Worm (Caenorhabditis elegans) whole organism, L1 larva: Measurements from ENCODE around the gene W01A11.7.

Experiments
- C34B4.2 ChIP-seq: sonication (generic microtip); optimal IDR thresholded peaks from 2 replicates; lab custom pipeline; 2017; ENCODE audit warnings: mild to moderate bottlenecking, missing genetic modification characterization, missing compliant biosample characterization
- F16B12.6 ChIP-seq: fragments of 150-350 bp; optimal IDR thresholded peaks from 2 replicates; lab custom pipeline; 2014; ENCODE audit warnings: missing biosample characterization, missing genetic modification characterization
- blmp-1 ChIP-seq: fragments of 150-350 bp; optimal IDR thresholded peaks from 2 replicates; lab custom pipeline; 2014; ENCODE audit warnings: missing biosample characterization, missing genetic modification characterization
- ceh-8 ChIP-seq: fragments of 200-800 bp; sonication (Bioruptor generic); optimal IDR thresholded peaks from 2 replicates; lab custom pipeline; 2018; ENCODE audit warnings: mild to moderate bottlenecking, missing genetic modification characterization, moderate library complexity, missing compliant biosample characterization
- dpl-1 ChIP-seq, 3 experiments: fragments of 150-350 bp in 2 of 3; sonication (generic microtip) in 1 of 3; optimal IDR thresholded peaks; 2 replicates each; lab custom pipeline; 2014 to 2017; ENCODE audit warnings: missing biosample characterization in 3 of 3, missing genetic modification characterization in 3 of 3, missing genetic modification reagents in 3 of 3
- elt-2 ChIP-seq: sonication (generic microtip); optimal IDR thresholded peaks from 2 replicates; lab custom pipeline; 2016; ENCODE audit warnings: missing genetic modification characterization, mild to moderate bottlenecking, inconsistent platforms, missing compliant biosample characterization, missing genetic modification reagents
- elt-3 ChIP-seq, 6 experiments: fragments of 150-350 bp in 1 of 6; sonication (generic microtip); optimal IDR thresholded peaks; 2 replicates each; lab custom pipeline; 2017 to 2018; ENCODE audit warnings: missing biosample characterization in 6 of 6, missing genetic modification characterization in 6 of 6, inconsistent platforms in 1 of 6
- ets-5 ChIP-seq: fragments of 200-800 bp; sonication (Bioruptor generic); IDR thresholded peaks from 2 replicates; pipeline ENCODE4 v1.3.6; 2022; ENCODE audit warnings: missing genetic modification characterization, missing compliant biosample characterization
- fkh-8 ChIP-seq: sonication (generic microtip); optimal IDR thresholded peaks from 2 replicates; lab custom pipeline; 2016; ENCODE audit warnings: mild to moderate bottlenecking, missing genetic modification characterization, missing compliant biosample characterization
- hlh-4 ChIP-seq: sonication (generic microtip); optimal IDR thresholded peaks from 2 replicates; lab custom pipeline; 2016; ENCODE audit warnings: mild to moderate bottlenecking, missing genetic modification characterization, missing compliant biosample characterization
- irx-1 ChIP-seq: sonication (generic microtip); optimal IDR thresholded peaks from 2 replicates; lab custom pipeline; 2016; ENCODE audit warnings: missing genetic modification characterization, missing compliant biosample characterization
- isw-1 ChIP-seq: fragments of 200-800 bp; sonication (Bioruptor generic); IDR thresholded peaks from 2 replicates; pipeline ENCODE4 v1.3.6; 2022; ENCODE audit warnings: missing genetic modification characterization, missing compliant biosample characterization
- lin-14 ChIP-seq: fragments of 200-800 bp; sonication (Bioruptor generic); optimal IDR thresholded peaks from 2 replicates; lab custom pipeline; 2018; ENCODE audit warnings: mild to moderate bottlenecking, missing genetic modification characterization, moderate library complexity, missing compliant biosample characterization
- lin-15B ChIP-seq: fragments of 150-350 bp; sonication (generic microtip); optimal IDR thresholded peaks from 3 replicates; lab custom pipeline; 2014; ENCODE audit warnings: missing biosample characterization, missing genetic modification characterization
- lin-35 ChIP-seq, 2 experiments: fragments of 150-350 bp; optimal IDR thresholded peaks; 2 replicates each; lab custom pipeline; 2014; ENCODE audit warnings: missing biosample characterization in 2 of 2, missing genetic modification characterization in 2 of 2, missing genetic modification reagents in 2 of 2
- lin-39 ChIP-seq: fragments of 150-350 bp; optimal IDR thresholded peaks from 2 replicates; lab custom pipeline; 2014; ENCODE audit warnings: missing biosample characterization, missing genetic modification reagents, missing genetic modification characterization
- lir-3 ChIP-seq: sonication (generic microtip); optimal IDR thresholded peaks from 2 replicates; lab custom pipeline; 2016; ENCODE audit warnings: mild to moderate bottlenecking, missing genetic modification characterization, moderate library complexity, missing compliant biosample characterization; ENCODE audit not compliant: poor library complexity
- lsy-2 ChIP-seq, 2 experiments: fragments of 150-350 bp; optimal IDR thresholded peaks; 2 replicates each; lab custom pipeline; 2014; ENCODE audit warnings: missing biosample characterization in 2 of 2, missing genetic modification characterization in 2 of 2
- nhr-11 ChIP-seq: fragments of 150-350 bp; optimal IDR thresholded peaks from 2 replicates; lab custom pipeline; 2014; ENCODE audit warnings: missing biosample characterization, missing genetic modification characterization
- nhr-19 ChIP-seq: fragments of 200-800 bp; sonication (Bioruptor generic); conservative IDR thresholded peaks from 2 replicates; pipeline ENCODE4 v1.3.6; 2022; ENCODE audit warnings: missing genetic modification characterization, missing compliant biosample characterization
- nhr-20 ChIP-seq: sonication (generic microtip); optimal IDR thresholded peaks from 2 replicates; lab custom pipeline; 2016; ENCODE audit warnings: mild to moderate bottlenecking, missing genetic modification characterization, missing compliant biosample characterization
- nhr-237 ChIP-seq: fragments of 150-350 bp; optimal IDR thresholded peaks from 2 replicates; lab custom pipeline; 2014; ENCODE audit warnings: missing biosample characterization, missing genetic modification characterization
- nhr-47 ChIP-seq: sonication (generic microtip); optimal IDR thresholded peaks from 2 replicates; lab custom pipeline; 2016; ENCODE audit warnings: mild to moderate bottlenecking, missing genetic modification characterization, moderate library complexity, missing compliant biosample characterization
- nhr-71 ChIP-seq: sonication (generic microtip); optimal IDR thresholded peaks from 2 replicates; lab custom pipeline; 2016; ENCODE audit warnings: mild to moderate bottlenecking, missing genetic modification characterization, moderate library complexity, missing compliant biosample characterization
- nhr-76 ChIP-seq: sonication (generic microtip); optimal IDR thresholded peaks from 2 replicates; lab custom pipeline; 2017; ENCODE audit warnings: missing biosample characterization, missing genetic modification characterization
- nhr-84 ChIP-seq: sonication (generic microtip); optimal IDR thresholded peaks from 2 replicates; lab custom pipeline; 2017; ENCODE audit warnings: missing biosample characterization, missing genetic modification characterization
- nhr-85 ChIP-seq: sonication (generic microtip); peaks from one replicate; lab custom pipeline; 2016; ENCODE audit warnings: missing genetic modification characterization, inconsistent platforms, missing compliant biosample characterization
- pag-3 ChIP-seq: sonication (generic microtip); optimal IDR thresholded peaks from 2 replicates; lab custom pipeline; 2017; ENCODE audit warnings: missing genetic modification characterization, mild to moderate bottlenecking, missing compliant biosample characterization, antibody characterized with exemption, borderline replicate concordance; ENCODE audit not compliant: insufficient read depth
- rnt-1 ChIP-seq: sonication (generic microtip); optimal IDR thresholded peaks from 2 replicates; lab custom pipeline; 2016; ENCODE audit warnings: mild to moderate bottlenecking, missing genetic modification characterization, moderate library complexity, missing compliant biosample characterization
- skn-1 ChIP-seq: fragments of 150-350 bp; optimal IDR thresholded peaks from 2 replicates; lab custom pipeline; 2014; ENCODE audit warnings: missing biosample characterization, missing genetic modification characterization
- snu-23 ChIP-seq: sonication (generic microtip); optimal IDR thresholded peaks from 2 replicates; lab custom pipeline; 2016; ENCODE audit warnings: missing genetic modification characterization, missing compliant biosample characterization
- vab-15 ChIP-seq: sonication (generic microtip); optimal IDR thresholded peaks from 2 replicates; lab custom pipeline; 2017; ENCODE audit warnings: missing genotype, mild to moderate bottlenecking, missing genetic modification characterization, missing compliant biosample characterization
- zip-4 ChIP-seq: fragments of 200-800 bp; sonication (Bioruptor generic); optimal IDR thresholded peaks from 2 replicates; lab custom pipeline; 2018; ENCODE audit warnings: mild to moderate bottlenecking, missing genetic modification characterization, moderate library complexity, missing compliant biosample characterization
- ztf-11 ChIP-seq, 2 experiments: sonication (generic microtip); optimal IDR thresholded peaks; 2 replicates each; lab custom pipeline; 2016 to 2017; ENCODE audit warnings: missing genetic modification characterization in 2 of 2, missing biosample characterization in 1 of 2, missing compliant biosample characterization in 1 of 2

Gene W01A11.7

DNA sequence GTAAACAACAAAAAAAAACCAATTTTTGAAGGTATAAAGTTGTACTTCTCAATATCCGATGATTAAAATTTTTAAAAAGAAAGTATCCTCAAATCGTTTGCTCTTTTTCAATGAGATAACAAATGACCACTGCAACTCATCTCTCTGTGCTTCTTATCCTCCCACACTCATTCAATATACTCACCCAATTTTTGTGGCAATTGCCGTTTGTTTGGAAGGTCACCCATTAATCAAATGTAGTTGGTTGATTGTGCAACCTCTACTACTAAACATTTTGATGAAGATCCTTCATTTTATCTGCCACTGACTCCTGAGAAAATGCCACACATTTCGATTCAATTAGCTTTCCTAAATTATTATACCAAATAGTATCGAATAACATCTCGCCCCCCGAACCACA lies 37.5 kb downstream of the W01A11.7 start:
- no peak for TF ChIP-seq blmp-1 (tag; lab: Kevin White, UChicago)
- peak; percentile 26 for TF ChIP-seq lin-39 (tag; lab: Kevin White, UChicago)
- peak; percentile 69 for TF ChIP-seq lin-14 (GFP tag; lab: Kevin White, UChicago)
- TF ChIP-seq rnt-1 (tag; lab: Kevin White, UChicago): peak; percentile 76
- no peak for TF ChIP-seq nhr-47 (tag; lab: Kevin White, UChicago)
- no peak for TF ChIP-seq fkh-8 (tag; lab: Kevin White, UChicago)
- TF ChIP-seq nhr-71 (tag; lab: Kevin White, UChicago): peak; percentile 22
- TF ChIP-seq F16B12.6: no peak
- TF ChIP-seq lsy-2 (tag; optimal IDR thresholded peaks at IDR 0.05; lab: Kevin White, UChicago): peak in 1 of 2 experiments; percentile 12
- TF ChIP-seq C34B4.2 (tag; lab: Kevin White, UChicago): no peak
- TF ChIP-seq pag-3 (tag; lab: Kevin White, UChicago): peak; percentile 96
- TF ChIP-seq, all 84 proteins: peak for 6

DNA sequence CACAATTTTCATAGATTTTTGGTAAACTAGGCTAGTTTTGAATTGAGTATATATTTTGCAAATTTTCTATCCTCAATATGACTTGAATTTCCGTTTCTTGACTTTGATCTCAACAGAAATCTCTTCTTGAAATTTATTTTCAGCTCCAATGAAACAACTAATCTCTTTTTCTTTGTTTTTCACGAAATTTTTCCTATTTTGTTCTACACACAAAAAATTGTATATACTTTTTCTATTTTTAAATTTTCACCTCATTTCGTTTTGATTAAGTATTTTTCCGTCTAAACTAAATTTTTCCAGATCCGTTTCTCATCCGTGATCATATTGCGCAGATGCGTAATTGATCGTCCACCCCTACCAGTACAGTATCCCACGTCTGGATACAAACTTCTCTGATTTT lies 40.4 kb downstream of the W01A11.7 start, which contains the start of gene unc-83:
Gene unc-83 (plus strand): TSS at position 301 of the 400 bp plus-strand sequence.
- TF ChIP-seq lin-39 (tag; lab: Kevin White, UChicago): no peak
- no peak for TF ChIP-seq lir-3 (tag; lab: Kevin White, UChicago)
- no peak for TF ChIP-seq ztf-11 (tag; optimal IDR thresholded peaks at IDR 0.05; lab: Kevin White, UChicago)
- TF ChIP-seq nhr-11: no peak
- no peak for TF ChIP-seq zip-4
- no peak for TF ChIP-seq blmp-1 (tag; lab: Kevin White, UChicago)
- no peak for TF ChIP-seq snu-23 (GFP tag; lab: Kevin White, UChicago)
- TF ChIP-seq C34B4.2 (tag; lab: Kevin White, UChicago): no peak
- TF ChIP-seq hlh-4 (tag; lab: Kevin White, UChicago): no peak
- no peak for TF ChIP-seq lin-14 (GFP tag; lab: Kevin White, UChicago)
- no peak for TF ChIP-seq nhr-76 (tag; lab: Kevin White, UChicago)
- TF ChIP-seq nhr-84 (tag; lab: Kevin White, UChicago): no peak
- TF ChIP-seq ceh-8 (GFP tag; lab: Kevin White, UChicago): no peak
- TF ChIP-seq dpl-1 (GFP tag; optimal IDR thresholded peaks at IDR 0.05; lab: Kevin White, UChicago): no peak

DNA sequence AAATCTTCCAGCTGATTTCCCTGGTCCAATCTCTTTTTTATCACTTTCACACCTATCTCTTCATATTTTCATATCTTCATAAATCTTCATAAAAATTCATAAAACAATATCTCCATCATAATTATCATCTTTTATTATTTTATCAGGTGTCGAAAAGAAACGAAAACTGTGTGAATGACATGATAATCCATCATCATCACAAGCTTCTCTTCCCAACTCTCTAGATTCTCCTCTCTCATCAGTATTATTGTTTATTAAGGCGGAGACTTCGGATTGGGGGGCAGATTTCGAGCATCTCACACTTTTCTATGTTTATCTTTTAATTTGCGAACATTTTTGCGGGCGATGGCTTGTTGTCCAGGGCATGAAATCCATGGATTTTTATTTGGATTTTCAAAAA lies 41.0 kb downstream of the W01A11.7 start:
- TF ChIP-seq blmp-1 (tag; lab: Kevin White, UChicago) (peak; percentile 13), nhr-237 (tag; lab: Kevin White, UChicago) (no peak)

DNA sequence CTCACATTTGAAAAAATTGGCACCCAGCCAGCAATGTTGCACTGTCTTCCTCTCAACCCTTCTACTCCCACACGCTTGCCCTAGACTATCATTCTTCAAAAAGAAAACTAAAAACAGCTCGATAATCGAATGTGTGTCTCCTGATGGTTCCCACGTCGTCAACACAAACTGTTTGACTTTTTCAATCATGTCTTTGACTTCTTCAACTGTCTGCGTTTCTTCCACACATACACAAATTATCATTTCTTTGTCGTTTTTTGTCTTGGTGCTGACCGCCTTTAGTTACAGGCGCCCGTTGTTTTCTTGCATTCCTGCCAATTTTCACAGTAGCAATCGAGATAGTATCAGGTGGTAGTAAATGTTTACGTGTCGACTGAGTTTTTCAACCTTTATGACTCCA lies 42.6 kb downstream of the W01A11.7 start:
- TF ChIP-seq blmp-1 (tag; lab: Kevin White, UChicago) (peak; percentile 12), nhr-19 (GFP tag; lab: Robert Waterston, UW) (no peak), elt-3 (tag; optimal IDR thresholded peaks at IDR 0.05; lab: Kevin White, UChicago) (peak in 1 of 6 experiments; percentile 47), isw-1 (no peak), ets-5 (GFP tag; lab: Robert Waterston, UW) (no peak), nhr-85 (tag; lab: Kevin White, UChicago) (peak; percentile 87), lin-35 (GFP tag; optimal IDR thresholded peaks at IDR 0.05; lab: Kevin White, UChicago) (peak in 1 of 2 experiments; percentile 64), nhr-20 (tag; lab: Kevin White, UChicago) (peak; percentile 14), elt-2 (tag; lab: Kevin White, UChicago) (peak; percentile 24), lin-14 (GFP tag; lab: Kevin White, UChicago) (peak; percentile 33), skn-1 (tag; lab: Kevin White, UChicago) (no peak), snu-23 (GFP tag; lab: Kevin White, UChicago) (peak; percentile 18), lin-15B (tag; lab: Kevin White, UChicago) (no peak), irx-1 (tag; lab: Kevin White, UChicago) (no peak), lsy-2 (tag; optimal IDR thresholded peaks at IDR 0.05; lab: Kevin White, UChicago) (peak in 1 of 2 experiments; percentile 15), vab-15 (peak; percentile 13)
